Fruit fly (Drosophila melanogaster) whole organism, embryonic: ENCODE measurements around the gene CG33654.

ENCODE experiments used
- CG2875 ChIP-seq: fragments of 200-800 bp; sonication (Bioruptor generic); optimal IDR thresholded peaks from 2 replicates; lab custom pipeline; 2017; ENCODE audit warnings: missing biosample characterization, mild to moderate bottlenecking, missing genetic modification characterization, missing genetic modification reagents
- CG3163 ChIP-seq: fragments of 200-800 bp; sonication (Bioruptor generic); optimal IDR thresholded peaks from 3 replicates; lab custom pipeline; 2016; ENCODE audit warnings: missing biosample characterization, missing genetic modification characterization
- Sry-δ ChIP-seq: fragments of 200-800 bp; sonication (Bioruptor generic); optimal IDR thresholded peaks from 2 replicates; lab custom pipeline; 2016; ENCODE audit warnings: missing biosample characterization, missing genetic modification characterization
- cato ChIP-seq: fragments of 200-800 bp; sonication (Bioruptor generic); optimal IDR thresholded peaks from 2 replicates; lab custom pipeline; 2016; ENCODE audit warnings: missing biosample characterization, missing genetic modification characterization, borderline replicate concordance
- lab ChIP-seq: fragments of 200-800 bp; sonication (Bioruptor generic); optimal IDR thresholded peaks from 3 replicates; lab custom pipeline; 2017; ENCODE audit warnings: missing biosample characterization, missing genetic modification characterization, mild to moderate bottlenecking, moderate library complexity, missing genetic modification reagents
- otp ChIP-seq: fragments of 200-800 bp; sonication (Bioruptor generic); IDR thresholded peaks from 3 replicates; pipeline ENCODE4, ENCODE4 v1.3.6; 2022; ENCODE audit warnings: missing biosample characterization, missing genetic modification characterization
- pb ChIP-seq: fragments of 200-800 bp; sonication (Bioruptor generic); optimal IDR thresholded peaks from 3 replicates; lab custom pipeline; 2016; ENCODE audit warnings: missing biosample characterization, missing genetic modification characterization
- psq ChIP-seq: fragments of 200-800 bp; sonication (Bioruptor generic); optimal IDR thresholded peaks from 2 replicates; lab custom pipeline; 2017; ENCODE audit warnings: missing biosample characterization, missing genetic modification characterization
- sob ChIP-seq: fragments of 200-800 bp; sonication (Bioruptor generic); IDR thresholded peaks from 2 replicates; pipeline ENCODE4 v1.3.6; 2022; ENCODE audit warnings: missing biosample characterization, missing genetic modification characterization
- twi ChIP-seq: fragments of 200-800 bp; optimal IDR thresholded peaks from 2 replicates; lab custom pipeline; 2019; ENCODE audit warnings: missing biosample characterization, mild to moderate bottlenecking, missing genetic modification characterization, moderate library complexity

dm6 chr3R:9630633-9631095 lies 47.6 kb upstream of the CG33654 start, which contains the start of gene Calr:
- TF ChIP-seq twi (tag; lab: Kevin White, UChicago) (no peak), lab (GFP tag; lab: Kevin White, UChicago) (peak; percentile 71), cato (GFP tag; lab: Kevin White, UChicago) (no peak), CG3163 (peak; percentile 27), pb (GFP tag; lab: Kevin White, UChicago) (no peak), otp (no peak), sob (GFP tag; lab: Robert Waterston, UW) (no peak), psq (no peak), Sry-δ (GFP tag; lab: Kevin White, UChicago) (peak; percentile 54), CG2875 (GFP tag; lab: Kevin White, UChicago) (peak; percentile 52)
